Fruit fly (Drosophila melanogaster): ENCODE results near the gene eIF2alpha.

- TF ChIP-seq Dll (optimal IDR thresholded peaks at IDR 0.05): no peak
- no peak for TF ChIP-seq CG8478 (optimal IDR thresholded peaks at IDR 0.05)
- no peak for TF ChIP-seq psq (optimal IDR thresholded peaks at IDR 0.05)
- TF ChIP-seq pan (optimal IDR thresholded peaks at IDR 0.05): no peak
These were observed 26.7 kb downstream of the eIF2alpha start for dm6 chrX:16420048-16420447.
